Fruit fly (Drosophila melanogaster): ENCODE results near the gene CG13250.

DNA sequence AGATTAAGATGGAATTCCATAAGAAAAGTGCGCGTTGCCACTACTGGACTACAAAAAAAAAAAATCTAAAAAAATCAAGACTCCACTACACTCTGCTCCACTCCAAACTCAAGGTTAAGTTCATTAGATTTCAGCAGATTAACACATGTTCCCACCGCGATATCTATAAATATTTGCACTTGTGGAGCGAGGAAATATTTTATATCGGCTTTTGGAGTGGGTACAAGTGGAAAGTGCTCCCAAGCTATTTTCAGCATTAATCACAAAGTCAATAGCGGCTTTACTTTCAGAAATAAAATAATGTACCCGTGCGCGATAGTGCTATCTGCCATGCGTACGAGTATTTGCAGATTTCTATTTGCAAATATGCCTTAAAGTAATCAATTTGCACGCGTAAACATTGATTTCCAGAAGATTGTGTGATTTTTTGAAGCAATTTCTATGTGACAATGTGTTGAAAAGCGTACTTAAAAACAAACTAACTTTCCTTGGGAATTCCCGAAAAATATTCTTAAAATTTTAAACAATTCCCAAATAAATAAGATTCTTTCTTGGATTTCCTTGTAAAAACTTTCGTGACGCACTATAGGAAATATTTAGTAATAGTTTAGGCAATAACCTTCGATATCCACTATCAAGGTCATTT, 4.3 kb downstream of the CG13250 start:
- no peak for TF ChIP-seq CG8478 (optimal IDR thresholded peaks at IDR 0.05)
- no peak for TF ChIP-seq CTCF (optimal IDR thresholded peaks at IDR 0.05)

All from S2 (cell line).